Worm (Caenorhabditis elegans): ENCODE measurements around the gene psd-1.

DNA sequence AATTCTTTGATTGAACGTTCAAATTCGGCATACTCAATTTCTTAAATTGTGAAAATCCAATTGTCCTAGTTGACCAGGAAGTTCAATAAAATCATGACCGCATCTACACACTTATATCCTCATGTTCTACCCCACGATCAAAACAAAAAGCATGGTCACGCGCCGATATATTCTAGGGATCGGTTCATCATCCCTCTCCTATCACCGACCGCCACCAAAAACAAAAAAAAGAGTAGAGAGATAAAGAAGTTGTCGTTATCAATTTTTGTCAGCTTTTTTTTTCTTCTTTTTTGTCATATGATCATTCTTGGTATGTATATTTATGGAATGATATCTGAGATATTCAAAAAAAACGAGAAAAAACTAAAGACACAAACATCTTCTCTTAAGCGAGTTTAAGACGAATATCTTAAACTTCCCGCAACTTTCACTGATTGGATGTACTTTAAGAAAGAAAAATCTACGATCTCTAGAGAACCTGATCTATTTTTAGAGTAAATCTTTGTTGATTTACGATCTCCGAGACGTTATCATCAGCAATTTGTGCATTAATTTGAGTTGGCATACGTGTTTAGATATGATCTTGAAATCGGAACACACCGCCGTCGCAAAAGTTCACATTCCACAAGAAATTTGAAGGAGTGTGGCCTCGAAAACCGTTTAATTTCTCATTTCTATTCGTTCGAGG is 29.9 kb upstream of the psd-1 start:
- TF ChIP-seq T22C8.4 (GFP tag; IDR thresholded peaks at IDR 0.05), result no peak
- TF ChIP-seq tab-1 (GFP tag; IDR thresholded peaks at IDR 0.05), result no peak
- no peak for TF ChIP-seq flt-1 (GFP tag; IDR thresholded peaks at IDR 0.05)
- TF ChIP-seq klf-2 (GFP tag; conservative IDR thresholded peaks at IDR 0.05), result no peak
- no peak for TF ChIP-seq ztf-23 (GFP tag; IDR thresholded peaks at IDR 0.05)
- no peak for TF ChIP-seq ref-1 (GFP tag; conservative IDR thresholded peaks at IDR 0.05)
- no peak for TF ChIP-seq ztf-29 (GFP tag; IDR thresholded peaks at IDR 0.05)
- TF ChIP-seq cog-1 (tag; optimal IDR thresholded peaks at IDR 0.05), result no peak
- no peak for TF ChIP-seq med-1 (GFP tag; optimal IDR thresholded peaks at IDR 0.05; ENCODE audit: insufficient read depth)
